Worm (Caenorhabditis elegans) whole organism, midembryonic: ENCODE results near the gene F13B6.2.

Source experiments
- T22C8.4 ChIP-seq: fragments of 200-800 bp; sonication (Bioruptor generic); IDR thresholded peaks from 2 replicates; pipeline ENCODE4 v1.3.6; 2022; ENCODE audit warnings: missing genetic modification characterization, missing compliant biosample characterization
- cog-1 ChIP-seq: sonication (generic microtip); optimal IDR thresholded peaks from 2 replicates; lab custom pipeline; 2016; ENCODE audit warnings: missing genetic modification characterization, missing compliant biosample characterization
- flt-1 ChIP-seq: fragments of 200-800 bp; sonication (Bioruptor generic); IDR thresholded peaks from 2 replicates; pipeline ENCODE4 v1.3.6; 2022; ENCODE audit warnings: missing genetic modification characterization, missing compliant biosample characterization
- med-1 ChIP-seq: sonication (generic microtip); optimal IDR thresholded peaks from 2 replicates; lab custom pipeline; 2017; ENCODE audit warnings: missing genetic modification characterization, mild to moderate bottlenecking, missing compliant biosample characterization, antibody characterized with exemption, missing genetic modification reagents; ENCODE audit not compliant: insufficient read depth
- tab-1 ChIP-seq: fragments of 200-800 bp; sonication (Bioruptor generic); IDR thresholded peaks from 2 replicates; pipeline ENCODE4 v1.3.6; 2022; ENCODE audit warnings: missing genetic modification characterization, missing compliant biosample characterization
- ztf-29 ChIP-seq: fragments of 200-800 bp; sonication (Bioruptor generic); IDR thresholded peaks from 2 replicates; pipeline ENCODE4 v1.3.6; 2022; ENCODE audit warnings: missing genetic modification reagents, missing genetic modification characterization, missing compliant biosample characterization

- no peak for TF ChIP-seq med-1 (GFP tag; lab: Kevin White, UChicago)
- no peak for TF ChIP-seq ztf-29
- TF ChIP-seq T22C8.4 (GFP tag; lab: Robert Waterston, UW) = no peak
- no peak for TF ChIP-seq cog-1 (tag; lab: Kevin White, UChicago)
- TF ChIP-seq flt-1 (GFP tag; lab: Robert Waterston, UW) = no peak
- no peak for TF ChIP-seq tab-1 (GFP tag; lab: Robert Waterston, UW)
These were observed 45.9 kb upstream of the F13B6.2 start for ce11 chrIV:7505866-7506488.
